Worm (Caenorhabditis elegans) whole organism, late embryonic: ENCODE measurements around the gene srh-237.

Experiments used
- pax-1 ChIP-seq: fragments of 150-350 bp; optimal IDR thresholded peaks from 2 replicates; lab custom pipeline; 2014; ENCODE audit warnings: missing biosample characterization, missing genetic modification characterization
- pqm-1 ChIP-seq: sonication (generic microtip); optimal IDR thresholded peaks from 2 replicates; lab custom pipeline; 2016; ENCODE audit warnings: missing genetic modification characterization, missing compliant biosample characterization
- tbx-2 ChIP-seq: sonication (generic microtip); optimal IDR thresholded peaks from 2 replicates; lab custom pipeline; 2016; ENCODE audit warnings: missing genetic modification characterization, missing compliant biosample characterization

ce11 chrV:17044500-17044899, 45.7 kb upstream of the srh-237 start, which contains the start of gene F28B1.2:
- no peak for TF ChIP-seq tbx-2 (tag; lab: Kevin White, UChicago)
- TF ChIP-seq pax-1 (tag; lab: Kevin White, UChicago): no peak
- no peak for TF ChIP-seq pqm-1 (tag; lab: Kevin White, UChicago)
